Fruit fly (Drosophila melanogaster): ENCODE results near the gene Deaf1.

Gene Deaf1

dm6 chr3L:19836375-19836937 is 18.5 kb downstream of the Deaf1 start, which contains the start of gene kto (continued):
- peak; percentile 97 for TF ChIP-seq E2f2 (GFP tag; IDR thresholded peaks at IDR 0.05)
- TF ChIP-seq CG17359 (tag; optimal IDR thresholded peaks at IDR 0.05) = no peak
- no peak for TF ChIP-seq fru (optimal IDR thresholded peaks at IDR 0.05)
- no peak for TF ChIP-seq Antp (GFP tag; optimal IDR thresholded peaks at IDR 0.05)
- no peak for TF ChIP-seq CG3847 (GFP tag; IDR thresholded peaks at IDR 0.05)
- no peak for TF ChIP-seq CG11723 (GFP tag; optimal IDR thresholded peaks at IDR 0.05)
- no peak for TF ChIP-seq Doc2 (GFP tag; IDR thresholded peaks at IDR 0.05)
- peak; percentile 83 for TF ChIP-seq sna (GFP tag; IDR thresholded peaks at IDR 0.05; ENCODE audit: partially characterized antibody)
- TF ChIP-seq knrl (GFP tag; IDR thresholded peaks at IDR 0.05; ENCODE audit: partially characterized antibody) = peak; percentile 76
- TF ChIP-seq lola (GFP tag; optimal IDR thresholded peaks at IDR 0.05) = no peak
- TF ChIP-seq CG4360 (GFP tag; IDR thresholded peaks at IDR 0.05) = peak; percentile 76
- TF ChIP-seq CG7963 (GFP tag; IDR thresholded peaks at IDR 0.05; ENCODE audit: partially characterized antibody) = peak; percentile 75
- 0 out of 3 replicates have a peak, but pooled peaks have one; percentile 12 for TF ChIP-seq sr (GFP tag; IDR thresholded peaks at IDR 0.05)
- peak; percentile 88 for TF ChIP-seq Bgb (GFP tag; IDR thresholded peaks at IDR 0.05; ENCODE audit: partially characterized antibody)
- TF ChIP-seq CG42726 (GFP tag; IDR thresholded peaks at IDR 0.05; ENCODE audit: partially characterized antibody) = peak; percentile 28; the same call in 1 of the 2 replicates
- TF ChIP-seq Aef1 (GFP tag; IDR thresholded peaks at IDR 0.05) = peak; percentile 68
- no peak for TF ChIP-seq da (GFP tag; optimal IDR thresholded peaks at IDR 0.05)
- no peak for TF ChIP-seq CG5953 (GFP tag; IDR thresholded peaks at IDR 0.05)
- peak; percentile 97 for TF ChIP-seq CG13287 (GFP tag; IDR thresholded peaks at IDR 0.05; ENCODE audit: partially characterized antibody)
- no peak for TF ChIP-seq NC2α (GFP tag; optimal IDR thresholded peaks at IDR 0.05)
- TF ChIP-seq CG32532 (GFP tag; IDR thresholded peaks at IDR 0.05) = no peak
- TF ChIP-seq Opbp (GFP tag; IDR thresholded peaks at IDR 0.05; ENCODE audit: partially characterized antibody) = peak; percentile 93
- TF ChIP-seq Oli (tag; optimal IDR thresholded peaks at IDR 0.05) = no peak
- no peak for TF ChIP-seq Chrac-16 (GFP tag; optimal IDR thresholded peaks at IDR 0.05)
- peak; percentile 40 for TF ChIP-seq CG15514 (GFP tag; optimal IDR thresholded peaks at IDR 0.05)
- TF ChIP-seq CG1024 (GFP tag; IDR thresholded peaks at IDR 0.05) = no peak
- TF ChIP-seq sens-2 (GFP tag; IDR thresholded peaks at IDR 0.05) = no peak
- no peak for TF ChIP-seq Hr39 (optimal IDR thresholded peaks at IDR 0.05)
- no peak for TF ChIP-seq Side (GFP tag; optimal IDR thresholded peaks at IDR 0.05)
- TF ChIP-seq vnd (GFP tag; IDR thresholded peaks at IDR 0.05; ENCODE audit: partially characterized antibody) = peak; percentile 78
- TF ChIP-seq Trl (optimal IDR thresholded peaks at IDR 0.05) = no peak
- TF ChIP-seq Trl (GFP tag; optimal IDR thresholded peaks at IDR 0.05) = no peak
- no peak for TF ChIP-seq fd3F (GFP tag; optimal IDR thresholded peaks at IDR 0.05)
- TF ChIP-seq mirr (GFP tag; optimal IDR thresholded peaks at IDR 0.05) = peak; percentile 57
- no peak for TF ChIP-seq CG18262 (tag; optimal IDR thresholded peaks at IDR 0.05)
- TF ChIP-seq repo (GFP tag; optimal IDR thresholded peaks at IDR 0.05) = no peak
- TF ChIP-seq wor (GFP tag; IDR thresholded peaks at IDR 0.05) = no peak
- peak; percentile 71 for TF ChIP-seq Med (GFP tag)
- TF ChIP-seq CG11504 (tag; optimal IDR thresholded peaks at IDR 0.05) = no peak
- TF ChIP-seq Dip2 (GFP tag; IDR thresholded peaks at IDR 0.05) = no peak
- no peak for TF ChIP-seq unpg (GFP tag; optimal IDR thresholded peaks at IDR 0.05)
- TF ChIP-seq gem (tag; optimal IDR thresholded peaks at IDR 0.05) = no peak
- TF ChIP-seq Hsf (GFP tag; optimal IDR thresholded peaks at IDR 0.05) = no peak
- TF ChIP-seq CG2129 (GFP tag; IDR thresholded peaks at IDR 0.05; ENCODE audit: partially characterized antibody) = peak; percentile 70
- TF ChIP-seq mld (GFP tag; IDR thresholded peaks at IDR 0.05; ENCODE audit: partially characterized antibody) = peak; percentile 78
- TF ChIP-seq CG18476 (GFP tag; optimal IDR thresholded peaks at IDR 0.05) = no peak
- TF ChIP-seq trem (tag; optimal IDR thresholded peaks at IDR 0.05) = peak; percentile 34
- TF ChIP-seq Neu2 (GFP tag; optimal IDR thresholded peaks at IDR 0.05; ENCODE audit: borderline replicate concordance) = peak; percentile 67
- TF ChIP-seq esg (GFP tag; conservative IDR thresholded peaks at IDR 0.05) = no peak
- no peak for TF ChIP-seq ERR (GFP tag; optimal IDR thresholded peaks at IDR 0.05)
- peak; percentile 20 for TF ChIP-seq Elba2 (GFP tag; optimal IDR thresholded peaks at IDR 0.05)

All from whole organism, embryonic.